Fruit fly (Drosophila melanogaster): ENCODE results near the gene Reph.

Reph gene

dm6 chr2L:3771109-3772067 is 32.0 kb upstream of the Reph start, which contains the start of gene bowl (continued):
- peak; percentile 95 for TF ChIP-seq CG13775 (GFP tag; optimal IDR thresholded peaks at IDR 0.05)
- peak; percentile 94 for TF ChIP-seq CG14667 (GFP tag; IDR thresholded peaks at IDR 0.05)
- peak; percentile 42 for TF ChIP-seq exex (tag; optimal IDR thresholded peaks at IDR 0.05)
- no peak for TF ChIP-seq CG17912 (GFP tag; optimal IDR thresholded peaks at IDR 0.05)
- TF ChIP-seq CG17359 (tag; optimal IDR thresholded peaks at IDR 0.05) = peak; percentile 92
- TF ChIP-seq CG13287 (GFP tag; IDR thresholded peaks at IDR 0.05; ENCODE audit: partially characterized antibody) = no peak
- TF ChIP-seq trem (tag; optimal IDR thresholded peaks at IDR 0.05) = peak; percentile 90
- peak; percentile 89 for TF ChIP-seq ems (GFP tag; optimal IDR thresholded peaks at IDR 0.05)
- TF ChIP-seq Eip74EF (GFP tag; optimal IDR thresholded peaks at IDR 0.05) = peak in 1 of 2 experiments; percentile 86
- TF ChIP-seq chn (GFP tag; optimal IDR thresholded peaks at IDR 0.05) = peak; percentile 94
- TF ChIP-seq CG6272 (GFP tag; IDR thresholded peaks at IDR 0.05) = peak; percentile 91
- TF ChIP-seq crol (GFP tag; IDR thresholded peaks at IDR 0.05) = peak; percentile 82
- TF ChIP-seq CG10267 (tag; optimal IDR thresholded peaks at IDR 0.05) = peak; percentile 93
- TF ChIP-seq CG6254 (GFP tag; optimal IDR thresholded peaks at IDR 0.05) = peak; percentile 87
- TF ChIP-seq bsh (GFP tag; optimal IDR thresholded peaks at IDR 0.05) = peak; percentile 93 to 99
- TF ChIP-seq dan (GFP tag; IDR thresholded peaks at IDR 0.05) = peak; percentile 91
- TF ChIP-seq ham (GFP tag; IDR thresholded peaks at IDR 0.05) = peak; percentile 82; the same call in 1 of the 2 replicates
- TF ChIP-seq CG14710 (tag; optimal IDR thresholded peaks at IDR 0.05) = peak; percentile 91
- TF ChIP-seq CG17186 (GFP tag; optimal IDR thresholded peaks at IDR 0.05) = peak; percentile 46
- peak; percentile 82 for TF ChIP-seq en (GFP tag; optimal IDR thresholded peaks at IDR 0.05)
- no peak for TF ChIP-seq br (optimal IDR thresholded peaks at IDR 0.05)
- peak; percentile 98 for TF ChIP-seq dysf (GFP tag; IDR thresholded peaks at IDR 0.05)
- 0 out of 2 replicates have a peak, but pooled peaks have one; percentile 12 for TF ChIP-seq Scr (GFP tag; IDR thresholded peaks at IDR 0.05; ENCODE audit: partially characterized antibody)
- TF ChIP-seq CG7963 (GFP tag; IDR thresholded peaks at IDR 0.05; ENCODE audit: partially characterized antibody) = no peak
- TF ChIP-seq CG4404 (GFP tag; IDR thresholded peaks at IDR 0.05) = peak; percentile 97
- TF ChIP-seq Ssrp (tag; optimal IDR thresholded peaks at IDR 0.05) = peak; percentile 95
- no peak for TF ChIP-seq pzg (GFP tag; optimal IDR thresholded peaks at IDR 0.05)
- peak; percentile 97 for TF ChIP-seq CG12659 (GFP tag; optimal IDR thresholded peaks at IDR 0.05)
- peak; percentile 97 for TF ChIP-seq Rfx (GFP tag; IDR thresholded peaks at IDR 0.05)
- peak; percentile 91 for TF ChIP-seq CG4707 (GFP tag; optimal IDR thresholded peaks at IDR 0.05)
- TF ChIP-seq gt (GFP tag; IDR thresholded peaks at IDR 0.05) = peak; percentile 83
- peak; percentile 95 for TF ChIP-seq tin (GFP tag; optimal IDR thresholded peaks at IDR 0.05)
- peak; percentile 51 for TF ChIP-seq CG1832 (GFP tag; optimal IDR thresholded peaks at IDR 0.05)
- no peak for TF ChIP-seq yki (optimal IDR thresholded peaks at IDR 0.05)
- TF ChIP-seq tgo (GFP tag; IDR thresholded peaks at IDR 0.05) = peak; percentile 98
- peak; percentile 96 for TF ChIP-seq CG3847 (GFP tag; IDR thresholded peaks at IDR 0.05)
- TF ChIP-seq nerfin-2 (GFP tag; IDR thresholded peaks at IDR 0.05; ENCODE audit: partially characterized antibody) = no peak
- no peak for TF ChIP-seq aop (GFP tag; IDR thresholded peaks at IDR 0.05)
- TF ChIP-seq CkIIα-i1 (GFP tag; IDR thresholded peaks at IDR 0.05) = peak; percentile 63; the same call in 1 of the 2 replicates
- peak; percentile 89 for TF ChIP-seq cwo (GFP tag; optimal IDR thresholded peaks at IDR 0.05)
- peak; percentile 92 for TF ChIP-seq maf-S (GFP tag; optimal IDR thresholded peaks at IDR 0.05)
- peak; percentile 86 for TF ChIP-seq HmgZ (tag; optimal IDR thresholded peaks at IDR 0.05)
- TF ChIP-seq kay (GFP tag; optimal IDR thresholded peaks at IDR 0.05) = peak; percentile 96
- peak; percentile 75 for TF ChIP-seq fd3F (GFP tag; optimal IDR thresholded peaks at IDR 0.05)
- TF ChIP-seq Fer2 (tag; optimal IDR thresholded peaks at IDR 0.05) = peak; percentile 38
- peak; percentile 95 for TF ChIP-seq sisA (GFP tag; IDR thresholded peaks at IDR 0.05)
- peak; percentile 91 for TF ChIP-seq ewg (GFP tag; optimal IDR thresholded peaks at IDR 0.05)
- peak; percentile 92 for TF ChIP-seq CG8388 (GFP tag; optimal IDR thresholded peaks at IDR 0.05)
